Fruit fly (Drosophila melanogaster): ENCODE data around the gene PGRP-SB2.
A peak's percentile ranks its signal among the peaks of the same experiment; 100 is the strongest.

The PGRP-SB2 gene

dm6 chr3L:16710258-16711020, 15.9 kb upstream of the PGRP-SB2 start (continued):
- TF ChIP-seq vvl (GFP tag; IDR thresholded peaks at IDR 0.05) (peak; percentile 35; the same call in 1 of the 2 replicates), hkb (optimal IDR thresholded peaks at IDR 0.05) (no peak), hkb (GFP tag; IDR thresholded peaks at IDR 0.05) (no peak), ac (GFP tag; optimal IDR thresholded peaks at IDR 0.05) (no peak), knrl (GFP tag; IDR thresholded peaks at IDR 0.05; ENCODE audit: partially characterized antibody) (no peak), otp (GFP tag; IDR thresholded peaks at IDR 0.05) (no peak), CG2678 (tag; optimal IDR thresholded peaks at IDR 0.05) (peak; percentile 41), sisA (GFP tag; IDR thresholded peaks at IDR 0.05) (no peak; the same call in 1 of the 2 replicates), CG12236 (GFP tag; optimal IDR thresholded peaks at IDR 0.05) (no peak), trh (GFP tag; optimal IDR thresholded peaks at IDR 0.05) (peak; percentile 7), ab (GFP tag; optimal IDR thresholded peaks at IDR 0.05) (no peak), chif (GFP tag; optimal IDR thresholded peaks at IDR 0.05) (no peak), Taf1 (GFP tag; IDR thresholded peaks at IDR 0.05) (peak; percentile 9; the same call in 1 of the 2 replicates), CG3065 (GFP tag; optimal IDR thresholded peaks at IDR 0.05) (no peak), en (GFP tag; optimal IDR thresholded peaks at IDR 0.05) (no peak), Dek (tag; optimal IDR thresholded peaks at IDR 0.05) (peak; percentile 25), Hand (GFP tag; optimal IDR thresholded peaks at IDR 0.05) (no peak), CG17912 (GFP tag; optimal IDR thresholded peaks at IDR 0.05) (no peak), lbe (GFP tag; optimal IDR thresholded peaks at IDR 0.05) (peak; percentile 19), CG12769 (tag; optimal IDR thresholded peaks at IDR 0.05) (no peak), CG13287 (GFP tag; IDR thresholded peaks at IDR 0.05; ENCODE audit: partially characterized antibody) (no peak), CG33213 (GFP tag; optimal IDR thresholded peaks at IDR 0.05) (no peak), CG9876 (GFP tag; optimal IDR thresholded peaks at IDR 0.05) (no peak), crol (GFP tag; IDR thresholded peaks at IDR 0.05) (no peak), MESR4 (GFP tag; optimal IDR thresholded peaks at IDR 0.05) (no peak), hth (optimal IDR thresholded peaks at IDR 0.05) (no peak), CG2199 (GFP tag; IDR thresholded peaks at IDR 0.05) (0 out of 3 replicates have a peak, but pooled peaks have one; percentile 72), ken (GFP tag; IDR thresholded peaks at IDR 0.05) (0 out of 3 replicates have a peak, but pooled peaks have one; percentile 32), gro (GFP tag; optimal IDR thresholded peaks at IDR 0.05) (no peak), hb (GFP tag; IDR thresholded peaks at IDR 0.05; ENCODE audit: partially characterized antibody) (no peak), sna (GFP tag; IDR thresholded peaks at IDR 0.05; ENCODE audit: partially characterized antibody) (no peak), CHES-1-like (GFP tag; optimal IDR thresholded peaks at IDR 0.05) (no peak), fu2 (GFP tag; optimal IDR thresholded peaks at IDR 0.05) (no peak), z (GFP tag; IDR thresholded peaks at IDR 0.05) (no peak), lab (GFP tag; optimal IDR thresholded peaks at IDR 0.05) (peak; percentile 68), CG1529 (GFP tag; optimal IDR thresholded peaks at IDR 0.05) (no peak), grn (GFP tag; optimal IDR thresholded peaks at IDR 0.05) (no peak), Ssrp (tag; optimal IDR thresholded peaks at IDR 0.05) (peak; percentile 6), ham (GFP tag; IDR thresholded peaks at IDR 0.05) (no peak), CG3838 (GFP tag; optimal IDR thresholded peaks at IDR 0.05) (no peak), fd96Cb (tag; optimal IDR thresholded peaks at IDR 0.05) (peak; percentile 45), Oaz (GFP tag; IDR thresholded peaks at IDR 0.05) (no peak), Deaf1 (tag; optimal IDR thresholded peaks at IDR 0.05) (peak; percentile 27), Rfx (GFP tag; IDR thresholded peaks at IDR 0.05) (peak; percentile 67), CG4328 (GFP tag; optimal IDR thresholded peaks at IDR 0.05) (peak; percentile 1), CG18619 (GFP tag; optimal IDR thresholded peaks at IDR 0.05) (no peak), dmrt99B (tag; optimal IDR thresholded peaks at IDR 0.05) (peak; percentile 53), Antp (GFP tag; optimal IDR thresholded peaks at IDR 0.05) (no peak), CG15514 (GFP tag; optimal IDR thresholded peaks at IDR 0.05) (peak; percentile 16), Kr (GFP tag; optimal IDR thresholded peaks at IDR 0.05) (peak; percentile 0)
